Worm (Caenorhabditis elegans): ENCODE measurements around the gene ost-1.

The ost-1 gene

ce11 chrIV:1127852-1128251 is 20.7 kb downstream of the ost-1 start (continued):
- TF ChIP-seq lin-35 (GFP tag; optimal IDR thresholded peaks at IDR 0.05): no peak

- no peak for TF ChIP-seq F49E8.2 (tag; optimal IDR thresholded peaks at IDR 0.05; ENCODE audit: insufficient read depth)
- no peak for TF ChIP-seq efl-1 (GFP tag; optimal IDR thresholded peaks at IDR 0.05)
- TF ChIP-seq die-1 (tag; optimal IDR thresholded peaks at IDR 0.05): no peak
- TF ChIP-seq pbrm-1 (GFP tag; IDR thresholded peaks at IDR 0.05): no peak
- no peak for TF ChIP-seq unc-130 (GFP tag; optimal IDR thresholded peaks at IDR 0.05)
- TF ChIP-seq lin-54 (GFP tag; optimal IDR thresholded peaks at IDR 0.05): no peak
- TF ChIP-seq B0261.1 (tag; optimal IDR thresholded peaks at IDR 0.05): no peak
- TF ChIP-seq zim-3 (tag; optimal IDR thresholded peaks at IDR 0.05): no peak
- TF ChIP-seq D2030.7 (GFP tag; IDR thresholded peaks at IDR 0.05): no peak
- TF ChIP-seq lag-1 (GFP tag; IDR thresholded peaks at IDR 0.05): no peak
- no peak for TF ChIP-seq atf-7 (tag; optimal IDR thresholded peaks at IDR 0.05)
- no peak for TF ChIP-seq nhr-179 (tag; optimal IDR thresholded peaks at IDR 0.05)
- TF ChIP-seq cebp-1 (GFP tag; IDR thresholded peaks at IDR 0.05): no peak
- no peak for TF ChIP-seq cebp-1 (tag; optimal IDR thresholded peaks at IDR 0.05)
- TF ChIP-seq B0019.2 (GFP tag; conservative IDR thresholded peaks at IDR 0.05): no peak
- TF ChIP-seq hmg-20 (GFP tag; IDR thresholded peaks at IDR 0.05): no peak
- TF ChIP-seq aptf-2 (GFP tag; conservative IDR thresholded peaks at IDR 0.05): no peak
- no peak for TF ChIP-seq zfh-2 (GFP tag; conservative IDR thresholded peaks at IDR 0.05)
- TF ChIP-seq ztf-18 (tag; optimal IDR thresholded peaks at IDR 0.05): no peak
- TF ChIP-seq madf-10 (tag; optimal IDR thresholded peaks at IDR 0.05): no peak
Observed at ce11 chrIV:1136658-1137057, 29.5 kb downstream of the ost-1 start, which contains the start of gene C44B12.6. TSS of gene C44B12.6 (minus strand) at chrIV:1136758.

DNA sequence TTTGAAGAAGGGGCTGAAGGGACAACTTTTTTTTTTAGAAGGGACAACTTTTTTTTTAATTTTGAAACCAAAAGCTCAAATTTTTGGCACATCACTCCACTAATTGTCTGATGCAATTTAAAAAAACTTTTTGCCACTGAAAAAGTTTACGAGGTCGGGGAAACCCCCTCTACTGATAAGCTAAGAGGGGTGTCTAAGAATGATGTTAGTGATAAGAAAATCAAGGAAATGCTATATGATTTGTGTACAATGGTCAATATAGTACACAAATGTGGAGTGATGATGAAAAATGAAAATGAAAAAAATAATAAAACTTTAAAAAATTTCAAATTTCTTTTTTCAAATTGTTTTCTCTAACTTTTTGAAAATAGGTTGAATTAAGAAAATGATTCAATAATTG is 40.4 kb downstream of the ost-1 start:
- TF ChIP-seq nhr-80 (tag; optimal IDR thresholded peaks at IDR 0.05) (peak; percentile 71), F37B4.10 (GFP tag; IDR thresholded peaks at IDR 0.05) (no peak)

DNA sequence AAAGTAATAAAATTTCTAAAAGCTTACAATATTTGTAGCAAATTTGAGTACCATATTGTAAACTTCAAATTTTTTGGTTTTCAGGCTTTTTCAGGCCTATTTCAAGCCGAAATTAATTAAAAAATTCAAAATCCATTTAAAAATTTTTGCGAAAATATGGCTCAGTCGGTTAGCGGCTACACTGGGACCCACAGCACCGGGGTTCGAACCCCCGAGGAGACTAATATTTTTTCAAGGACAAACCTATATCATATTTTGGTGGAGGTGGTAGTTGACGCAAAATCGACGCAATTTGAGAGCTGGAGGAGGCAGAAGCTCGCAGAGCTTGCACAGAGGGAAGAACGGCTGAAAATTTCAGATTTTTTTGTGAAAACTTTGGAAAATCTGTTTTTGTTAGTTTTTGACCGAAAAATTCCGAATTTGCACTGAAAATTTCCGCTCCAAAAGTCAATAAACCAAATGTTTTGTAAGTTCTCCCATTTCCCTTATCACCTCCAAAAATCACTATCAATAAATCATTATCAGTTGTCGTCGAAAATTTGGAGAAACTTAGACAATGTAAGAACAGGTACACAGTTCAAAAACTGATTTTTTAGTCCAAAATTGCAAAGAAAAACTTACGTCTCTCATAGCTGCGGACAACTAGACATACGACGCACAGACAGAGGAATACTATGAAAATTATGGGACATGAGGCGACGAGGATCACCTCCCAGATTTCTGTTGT is 41.4 kb downstream of the ost-1 start:
- TF ChIP-seq Y67H2A.10 (GFP tag; conservative IDR thresholded peaks at IDR 0.05) (no peak), madf-8 (GFP tag; conservative IDR thresholded peaks at IDR 0.05) (no peak), nhr-80 (tag; optimal IDR thresholded peaks at IDR 0.05) (peak; percentile 39), Y53G8AR.9 (GFP tag; conservative IDR thresholded peaks at IDR 0.05) (no peak), chd-7 (tag; optimal IDR thresholded peaks at IDR 0.05) (no peak), tbp1 (GFP tag; optimal IDR thresholded peaks at IDR 0.05) (peak; percentile 42), rpc-1 (optimal IDR thresholded peaks at IDR 0.05) (peak; percentile 8), rpc-1 (tag; optimal IDR thresholded peaks at IDR 0.05) (peak; percentile 61), ceh-91 (GFP tag; IDR thresholded peaks at IDR 0.05) (no peak)

ce11 chrIV:1153695-1154094 is 46.5 kb downstream of the ost-1 start:
- TF ChIP-seq hsf-1 (GFP tag; IDR thresholded peaks at IDR 0.05): peak; percentile 92

Measured in whole organism, young adult.